Worm (Caenorhabditis elegans) whole organism, mixed stage, embryonic: ENCODE data around the gene pid-5.
"Not testable (repeated sequence)": the region's sequence is repeated elsewhere in the genome, so short reads cannot be mapped to it uniquely, and the experiment has no call there.

Experiments used
- ces-1 ChIP-seq: fragments of 150-350 bp; optimal IDR thresholded peaks from 2 replicates; lab custom pipeline; 2014; ENCODE audit warnings: missing biosample characterization, missing genetic modification reagents, missing genetic modification characterization
- elt-1 ChIP-seq: sonication (generic microtip); optimal IDR thresholded peaks from 2 replicates; lab custom pipeline; 2017; ENCODE audit warnings: missing genetic modification characterization, mild to moderate bottlenecking, missing compliant biosample characterization, antibody characterized with exemption, moderate library complexity, borderline replicate concordance; ENCODE audit not compliant: insufficient read depth
- ham-2 ChIP-seq: fragments of 200-800 bp; sonication (Bioruptor generic); optimal IDR thresholded peaks from 2 replicates; lab custom pipeline; 2018; ENCODE audit warnings: mild to moderate bottlenecking, missing genetic modification characterization, missing compliant biosample characterization
- lin-13 ChIP-seq: fragments of 150-350 bp; optimal IDR thresholded peaks from 2 replicates; lab custom pipeline; 2014; ENCODE audit warnings: missing biosample characterization, missing genetic modification characterization
- lsy-2 ChIP-seq: fragments of 150-350 bp; optimal IDR thresholded peaks from 2 replicates; lab custom pipeline; 2014; ENCODE audit warnings: missing biosample characterization, missing genetic modification characterization
- nhr-237 ChIP-seq: fragments of 150-350 bp; optimal IDR thresholded peaks from 2 replicates; lab custom pipeline; 2014; ENCODE audit warnings: missing biosample characterization, missing genetic modification characterization
- nhr-28 ChIP-seq: fragments of 150-350 bp; optimal IDR thresholded peaks from 2 replicates; lab custom pipeline; 2014; ENCODE audit warnings: missing biosample characterization, missing genetic modification characterization
- pha-4 ChIP-seq: fragments of 150-350 bp; optimal IDR thresholded peaks from 2 replicates; lab custom pipeline; 2018; ENCODE audit warnings: missing biosample characterization, missing genetic modification reagents, missing genetic modification characterization
- sptf-1 ChIP-seq: sonication (generic microtip); optimal IDR thresholded peaks from 2 replicates; lab custom pipeline; 2017; ENCODE audit warnings: mild to moderate bottlenecking, missing genetic modification characterization, moderate library complexity, missing compliant biosample characterization

DNA sequence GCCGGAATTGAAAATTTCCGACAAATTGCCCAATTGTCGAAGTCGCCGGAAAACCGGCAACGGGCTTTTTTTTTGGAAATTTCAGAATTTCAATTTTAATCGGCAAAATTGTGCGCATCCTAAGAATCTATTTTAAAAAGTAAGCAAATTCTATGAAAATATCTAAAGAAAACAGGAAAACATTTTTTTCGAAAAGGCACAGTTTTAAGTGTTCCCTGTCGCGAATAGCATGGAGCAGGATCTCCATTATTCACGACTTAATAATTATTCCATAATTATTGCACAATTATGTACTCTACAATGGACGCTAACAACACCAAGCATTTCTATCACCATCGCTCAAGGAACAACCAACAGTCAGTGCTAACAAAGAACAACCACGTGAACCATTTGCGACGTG lies 40.2 kb downstream of the pid-5 start, which contains the start of gene H43I07.4:
- not testable (repeated sequence) for TF ChIP-seq elt-1 (tag; lab: Kevin White, UChicago); nhr-28 (tag; lab: Kevin White, UChicago); nhr-237 (tag; lab: Kevin White, UChicago); lin-13; lsy-2; ces-1 (GFP tag; lab: Kevin White, UChicago); ham-2 (GFP tag; lab: Kevin White, UChicago); sptf-1 (tag; lab: Kevin White, UChicago); pha-4 (tag; lab: Kevin White, UChicago)
